Worm (Caenorhabditis elegans): ENCODE results near the gene pkc-2.

- no peak for TF ChIP-seq lsy-2 (tag; optimal IDR thresholded peaks at IDR 0.05)
- no peak for TF ChIP-seq fkh-4 (tag; optimal IDR thresholded peaks at IDR 0.05; ENCODE audit: borderline replicate concordance)
- TF ChIP-seq elt-2 (tag; optimal IDR thresholded peaks at IDR 0.05) = no peak
- TF ChIP-seq ces-1 (GFP tag; optimal IDR thresholded peaks at IDR 0.05) = no peak
- TF ChIP-seq nhr-76 (tag; optimal IDR thresholded peaks at IDR 0.05) = no peak
- no peak for TF ChIP-seq ceh-82 (tag; optimal IDR thresholded peaks at IDR 0.05)
- TF ChIP-seq egl-27 (tag; optimal IDR thresholded peaks at IDR 0.05) = no peak
- no peak for TF ChIP-seq elt-3 (tag; optimal IDR thresholded peaks at IDR 0.05)
- TF ChIP-seq fos-1 (tag; optimal IDR thresholded peaks at IDR 0.05) = no peak
- no peak for TF ChIP-seq lin-35 (GFP tag; optimal IDR thresholded peaks at IDR 0.05)
- no peak for TF ChIP-seq nhr-77 (tag; optimal IDR thresholded peaks at IDR 0.05)
- TF ChIP-seq ama-1 (optimal IDR thresholded peaks at IDR 0.05) = no peak
- no peak for TF ChIP-seq mab-9 (GFP tag; IDR thresholded peaks at IDR 0.05)
- TF ChIP-seq sptf-1 (tag; optimal IDR thresholded peaks at IDR 0.05) = no peak
Observed at ce11 chrX:9391345-9391744, 26.7 kb downstream of the pkc-2 start, which contains the start of gene C23F12.3.
